Worm (Caenorhabditis elegans): Measurements from ENCODE around the gene sru-3.
A peak's percentile ranks its signal among the peaks of the same experiment; 100 is the strongest.

Gene sru-3

ce11 chrIV:9457400-9457799 is 39.0 kb upstream of the sru-3 start, which contains the start of gene cutl-17:
cutl-17 (minus strand) TSS chrIV:9457500.
- TF ChIP-seq lsy-2 (tag; optimal IDR thresholded peaks at IDR 0.05) (no peak), ztf-11 (tag; optimal IDR thresholded peaks at IDR 0.05) (no peak), fkh-8 (tag; optimal IDR thresholded peaks at IDR 0.05) (no peak)

ce11 chrIV:9459224-9459781 is 37.1 kb upstream of the sru-3 start, which contains the start of gene copb-2:
copb-2 (plus strand) TSS chrIV:9459731.
- TF ChIP-seq nhr-20 (tag; optimal IDR thresholded peaks at IDR 0.05) (peak; percentile 59), zag-1 (tag; optimal IDR thresholded peaks at IDR 0.05) (no peak), ama-1 (optimal IDR thresholded peaks at IDR 0.05) (no peak), aly-2 (tag; optimal IDR thresholded peaks at IDR 0.05) (no peak), dpl-1 (GFP tag; optimal IDR thresholded peaks at IDR 0.05) (peak; percentile 40 to 74 (median 63)), nhr-84 (tag; optimal IDR thresholded peaks at IDR 0.05) (no peak), hlh-4 (tag; optimal IDR thresholded peaks at IDR 0.05) (no peak), unc-130 (tag; optimal IDR thresholded peaks at IDR 0.05) (no peak), skn-1 (tag; optimal IDR thresholded peaks at IDR 0.05) (peak; percentile 37), pqm-1 (tag; optimal IDR thresholded peaks at IDR 0.05) (no peak), elt-3 (tag; optimal IDR thresholded peaks at IDR 0.05) (peak in 1 of 6 experiments; percentile 10), snu-23 (GFP tag; optimal IDR thresholded peaks at IDR 0.05) (peak; percentile 72), ceh-82 (tag; optimal IDR thresholded peaks at IDR 0.05) (peak in 2 of 3 experiments; percentile 39 to 57), nhr-71 (tag; optimal IDR thresholded peaks at IDR 0.05) (peak; percentile 78), lir-3 (tag; optimal IDR thresholded peaks at IDR 0.05; ENCODE audit: poor library complexity) (no peak), nhr-47 (tag; optimal IDR thresholded peaks at IDR 0.05) (peak; percentile 67), nhr-12 (tag; optimal IDR thresholded peaks at IDR 0.05) (no peak), sox-4 (tag; optimal IDR thresholded peaks at IDR 0.05) (no peak), xbp-1 (tag; optimal IDR thresholded peaks at IDR 0.05) (peak; percentile 65), nhr-76 (tag; optimal IDR thresholded peaks at IDR 0.05) (no peak), tbx-2 (tag; optimal IDR thresholded peaks at IDR 0.05) (peak; percentile 40), grh-1 (GFP tag; IDR thresholded peaks at IDR 0.05) (no peak), ceh-90 (tag; optimal IDR thresholded peaks at IDR 0.05) (no peak), irx-1 (tag; optimal IDR thresholded peaks at IDR 0.05) (no peak), Y116A8C.19 (tag; optimal IDR thresholded peaks at IDR 0.05; ENCODE audit: borderline replicate concordance) (no peak), ceh-63 (GFP tag; optimal IDR thresholded peaks at IDR 0.05) (no peak), C16A3.4 (tag; optimal IDR thresholded peaks at IDR 0.05) (peak; percentile 48), nhr-77 (tag; optimal IDR thresholded peaks at IDR 0.05) (peak; percentile 5), unc-30 (tag; optimal IDR thresholded peaks at IDR 0.05) (no peak), ztf-11 (tag; optimal IDR thresholded peaks at IDR 0.05) (no peak), efl-3 (GFP tag; optimal IDR thresholded peaks at IDR 0.05) (no peak), C34B4.2 (tag; optimal IDR thresholded peaks at IDR 0.05) (no peak), isw-1 (GFP tag; IDR thresholded peaks at IDR 0.05) (peak; percentile 45), mep-1 (tag; optimal IDR thresholded peaks at IDR 0.05) (peak; percentile 82), mdl-1 (tag; optimal IDR thresholded peaks at IDR 0.05) (peak in 1 of 2 experiments; percentile 48), dsc-1 (tag; optimal IDR thresholded peaks at IDR 0.05) (peak; percentile 22), ceh-88 (GFP tag; IDR thresholded peaks at IDR 0.05) (no peak), fos-1 (tag; optimal IDR thresholded peaks at IDR 0.05) (no peak), lin-15B (tag; optimal IDR thresholded peaks at IDR 0.05) (no peak), ceh-8 (GFP tag; optimal IDR thresholded peaks at IDR 0.05) (no peak), ces-1 (GFP tag; optimal IDR thresholded peaks at IDR 0.05) (no peak), unc-98 (GFP tag; IDR thresholded peaks at IDR 0.05) (no peak), pax-3 (tag; optimal IDR thresholded peaks at IDR 0.05) (no peak), alr-1 (tag; optimal IDR thresholded peaks at IDR 0.05; ENCODE audit: borderline replicate concordance) (no peak), nhr-19 (GFP tag; conservative IDR thresholded peaks at IDR 0.05) (no peak; the same call in none of the 2 replicates), aha-1 (tag; optimal IDR thresholded peaks at IDR 0.05) (no peak), mef-2 (tag; optimal IDR thresholded peaks at IDR 0.05) (no peak), vab-15 (tag; optimal IDR thresholded peaks at IDR 0.05) (no peak), C04F5.9 (tag; optimal IDR thresholded peaks at IDR 0.05) (peak; percentile 21)
